Fruit fly (Drosophila melanogaster): ENCODE measurements around the gene CG14107.

CG14107 gene

DNA sequence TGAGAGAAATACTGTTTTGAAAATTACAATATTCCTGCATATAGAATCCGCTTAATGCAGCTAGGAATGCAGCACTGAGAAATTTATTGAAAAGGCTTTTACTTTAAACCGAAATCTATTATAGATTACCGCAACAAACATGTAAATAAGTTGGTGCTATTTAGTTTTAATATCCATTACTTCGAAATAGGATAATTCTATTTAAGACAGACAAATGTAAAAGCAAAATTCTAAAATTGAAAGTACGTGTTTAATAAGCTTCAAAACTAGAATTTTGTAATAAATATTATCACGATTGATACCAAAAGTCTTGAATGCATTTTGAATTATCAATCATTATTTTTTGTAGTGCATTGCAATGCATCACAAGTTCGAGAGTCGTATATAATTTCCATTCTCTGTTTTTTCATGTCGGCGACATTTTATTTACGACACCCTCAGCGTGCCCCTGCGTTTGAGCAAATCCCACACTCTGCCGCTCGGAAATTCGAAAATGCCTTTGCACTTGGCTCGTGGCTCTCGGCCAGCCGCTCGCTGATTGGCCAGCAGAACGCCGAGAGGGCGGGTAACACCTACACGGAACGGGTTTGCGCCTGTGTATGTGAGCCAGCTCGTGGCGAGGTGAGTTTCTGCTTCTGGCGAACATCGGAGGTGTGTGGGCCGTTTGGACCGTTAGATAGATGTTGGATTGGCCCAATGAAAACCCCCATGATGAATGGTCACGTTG, 22.2 kb upstream of the CG14107 start (continued):
- TF ChIP-seq jing (GFP tag; optimal IDR thresholded peaks at IDR 0.05) (peak; percentile 10), trh (GFP tag; optimal IDR thresholded peaks at IDR 0.05) (no peak), Camta (GFP tag; optimal IDR thresholded peaks at IDR 0.05) (no peak), Meics (GFP tag; optimal IDR thresholded peaks at IDR 0.05) (no peak), D19A (tag; optimal IDR thresholded peaks at IDR 0.05) (peak; percentile 46), Sox102F (GFP tag; optimal IDR thresholded peaks at IDR 0.05) (peak; percentile 20), salm (tag; optimal IDR thresholded peaks at IDR 0.05) (no peak), Blimp-1 (GFP tag; optimal IDR thresholded peaks at IDR 0.05) (peak; percentile 36), eve (GFP tag; optimal IDR thresholded peaks at IDR 0.05) (no peak), sr (GFP tag; IDR thresholded peaks at IDR 0.05) (peak; percentile 90), Sry-δ (GFP tag; optimal IDR thresholded peaks at IDR 0.05) (no peak), Hr78 (GFP tag; optimal IDR thresholded peaks at IDR 0.05) (no peak), CG14441 (GFP tag; IDR thresholded peaks at IDR 0.05) (no peak), cas (GFP tag; IDR thresholded peaks at IDR 0.05) (no peak), CG9609 (GFP tag; optimal IDR thresholded peaks at IDR 0.05) (no peak), CG13296 (GFP tag; optimal IDR thresholded peaks at IDR 0.05) (no peak), ken (GFP tag; IDR thresholded peaks at IDR 0.05) (no peak), CG17912 (GFP tag; optimal IDR thresholded peaks at IDR 0.05) (no peak), Dbx (GFP tag; IDR thresholded peaks at IDR 0.05) (no peak), CHES-1-like (GFP tag; optimal IDR thresholded peaks at IDR 0.05) (no peak), CG10979 (tag; optimal IDR thresholded peaks at IDR 0.05) (peak; percentile 62), h (optimal IDR thresholded peaks at IDR 0.05) (no peak), CG7556 (GFP tag; optimal IDR thresholded peaks at IDR 0.05) (peak; percentile 51), CG2889 (GFP tag; IDR thresholded peaks at IDR 0.05) (no peak), slou (GFP tag; optimal IDR thresholded peaks at IDR 0.05) (no peak), Pdp1 (GFP tag; optimal IDR thresholded peaks at IDR 0.05) (no peak), CG9727 (GFP tag; optimal IDR thresholded peaks at IDR 0.05) (peak; percentile 69), MESR4 (GFP tag; optimal IDR thresholded peaks at IDR 0.05) (no peak), Hand (GFP tag; optimal IDR thresholded peaks at IDR 0.05) (no peak), CG3407 (GFP tag; optimal IDR thresholded peaks at IDR 0.05) (no peak), Lim3 (GFP tag; IDR thresholded peaks at IDR 0.05) (no peak), Ada2b (GFP tag; IDR thresholded peaks at IDR 0.05) (no peak), Dll (GFP tag; IDR thresholded peaks at IDR 0.05; ENCODE audit: partially characterized antibody) (no peak), CG8290 (GFP tag; optimal IDR thresholded peaks at IDR 0.05) (no peak), CG8290 (tag; optimal IDR thresholded peaks at IDR 0.05) (no peak), CG13894 (tag; optimal IDR thresholded peaks at IDR 0.05) (no peak), CG6689 (GFP tag; IDR thresholded peaks at IDR 0.05) (peak; percentile 48), CG14710 (tag; optimal IDR thresholded peaks at IDR 0.05) (peak; percentile 76), rib (GFP tag; IDR thresholded peaks at IDR 0.05) (peak; percentile 32; the same call in 1 of the 2 replicates), tin (GFP tag; optimal IDR thresholded peaks at IDR 0.05) (peak; percentile 10), pros (GFP tag; optimal IDR thresholded peaks at IDR 0.05) (no peak), cad (GFP tag; optimal IDR thresholded peaks at IDR 0.05) (peak; percentile 57), Drgx (GFP tag; IDR thresholded peaks at IDR 0.05) (no peak), CoRest (tag; optimal IDR thresholded peaks at IDR 0.05) (no peak), NC2α (GFP tag; optimal IDR thresholded peaks at IDR 0.05) (no peak), H2.0 (GFP tag; IDR thresholded peaks at IDR 0.05) (no peak), pzg (GFP tag; optimal IDR thresholded peaks at IDR 0.05) (no peak), CG4424 (GFP tag; optimal IDR thresholded peaks at IDR 0.05) (peak; percentile 10), NfI (GFP tag; optimal IDR thresholded peaks at IDR 0.05) (no peak), cato (GFP tag; optimal IDR thresholded peaks at IDR 0.05; ENCODE audit: borderline replicate concordance) (no peak), CG13775 (GFP tag; optimal IDR thresholded peaks at IDR 0.05) (peak; percentile 42)

Data from whole organism, embryonic.